Worm (Caenorhabditis elegans): ENCODE data around the gene F54D12.2.

F54D12.2 gene

DNA sequence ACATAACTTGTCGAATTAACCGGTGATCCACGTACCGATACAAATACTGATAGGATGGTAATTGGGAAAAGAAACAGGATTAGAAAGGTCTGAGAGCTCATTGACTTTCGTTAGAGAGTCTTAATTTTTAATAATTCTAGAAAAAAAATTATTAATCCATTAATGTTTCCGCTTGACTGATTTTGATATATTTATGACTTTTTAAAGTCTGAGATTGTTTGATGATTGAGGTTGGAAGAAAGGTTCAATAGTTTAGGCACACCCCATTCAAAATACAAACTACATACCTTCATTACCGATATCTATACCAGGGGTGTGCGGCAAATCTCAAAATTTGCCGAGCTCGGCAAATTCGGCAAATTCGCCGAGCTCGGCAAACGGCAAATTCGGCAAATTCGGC lies 20.2 kb upstream of the F54D12.2 start, which contains the start of gene F54D12.10:
Gene F54D12.10 (minus strand): TSS at position 101 of the 400 bp plus-strand sequence.
- TF ChIP-seq ceh-13 (GFP tag; optimal IDR thresholded peaks at IDR 0.05) (no peak), F13C5.2 (tag; optimal IDR thresholded peaks at IDR 0.05) (no peak), tra-4 (tag; optimal IDR thresholded peaks at IDR 0.05) (no peak), aly-1 (tag; optimal IDR thresholded peaks at IDR 0.05) (no peak), scrt-1 (GFP tag; IDR thresholded peaks at IDR 0.05) (no peak), ets-7 (tag; optimal IDR thresholded peaks at IDR 0.05) (no peak), flt-1 (GFP tag; IDR thresholded peaks at IDR 0.05) (no peak), ama-1 (optimal IDR thresholded peaks at IDR 0.05) (no peak), hmbx-1 (tag; optimal IDR thresholded peaks at IDR 0.05) (no peak), tbx-11 (GFP tag; IDR thresholded peaks at IDR 0.05) (no peak), tbx-37 (GFP tag; conservative IDR thresholded peaks at IDR 0.05) (no peak), hnd-1 (tag; optimal IDR thresholded peaks at IDR 0.05) (no peak), B0310.2 (tag; optimal IDR thresholded peaks at IDR 0.05) (no peak), sea-1 (GFP tag; conservative IDR thresholded peaks at IDR 0.05) (no peak), ceh-36 (tag; optimal IDR thresholded peaks at IDR 0.05) (no peak), pes-1 (GFP tag; IDR thresholded peaks at IDR 0.05) (no peak)

DNA sequence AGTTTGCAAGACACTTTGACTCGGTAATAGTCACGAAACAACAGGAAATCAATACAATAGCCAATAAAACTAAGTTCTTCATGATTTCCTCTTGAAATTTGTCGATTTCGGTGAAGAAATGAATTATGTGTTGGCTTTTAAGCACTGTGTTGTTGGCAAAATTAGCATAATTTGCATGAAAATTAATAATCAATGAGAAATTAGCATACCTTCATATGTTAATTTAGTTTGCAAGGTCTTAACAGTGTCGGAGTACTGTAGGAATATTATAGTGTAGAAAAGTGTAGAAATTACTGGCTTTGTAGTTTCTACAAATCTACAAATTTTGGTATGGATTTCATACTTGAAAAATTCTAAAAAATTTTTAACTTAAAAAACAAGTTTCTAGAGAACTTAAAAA lies 16.9 kb upstream of the F54D12.2 start, which contains the start of gene F54D12.9:
Gene F54D12.9 (minus strand): TSS at position 101 of the 400 bp plus-strand sequence.
- no peak for TF ChIP-seq tbx-11 (GFP tag; IDR thresholded peaks at IDR 0.05)
- no peak for TF ChIP-seq ceh-36 (tag; optimal IDR thresholded peaks at IDR 0.05)
- no peak for TF ChIP-seq ets-7 (tag; optimal IDR thresholded peaks at IDR 0.05)
- no peak for TF ChIP-seq ama-1 (optimal IDR thresholded peaks at IDR 0.05)
- TF ChIP-seq tra-4 (tag; optimal IDR thresholded peaks at IDR 0.05), result no peak
- no peak for TF ChIP-seq ceh-13 (GFP tag; optimal IDR thresholded peaks at IDR 0.05)

DNA sequence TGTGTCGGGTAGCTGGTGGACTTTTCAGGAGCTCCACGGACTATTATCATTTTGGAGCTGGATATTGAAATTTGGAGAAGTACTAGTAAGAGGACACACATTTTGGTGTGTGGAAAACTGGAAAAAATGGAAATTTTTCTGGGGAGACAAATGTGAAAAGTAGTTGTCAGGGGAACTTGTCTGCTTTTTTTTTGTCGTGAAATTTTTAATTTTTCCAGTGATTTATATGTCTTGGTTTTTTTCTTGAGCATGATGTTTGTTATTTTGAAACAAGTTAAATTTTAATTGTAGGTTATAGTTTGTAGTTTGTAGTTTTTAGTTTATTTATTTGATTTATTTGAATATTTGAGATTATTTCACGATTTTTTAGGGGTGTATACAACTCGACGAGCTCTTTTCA lies 13.2 kb upstream of the F54D12.2 start, which contains the start of gene F54D12.7:
Gene F54D12.7 (minus strand): TSS at position 101 of the 400 bp plus-strand sequence.
- TF ChIP-seq ama-1 (optimal IDR thresholded peaks at IDR 0.05) (no peak), scrt-1 (GFP tag; IDR thresholded peaks at IDR 0.05) (no peak), B0310.2 (tag; optimal IDR thresholded peaks at IDR 0.05) (no peak), sea-1 (GFP tag; conservative IDR thresholded peaks at IDR 0.05) (no peak), tbx-37 (GFP tag; conservative IDR thresholded peaks at IDR 0.05) (no peak), ets-7 (tag; optimal IDR thresholded peaks at IDR 0.05) (no peak), tra-4 (tag; optimal IDR thresholded peaks at IDR 0.05) (no peak), pes-1 (GFP tag; IDR thresholded peaks at IDR 0.05) (no peak), aly-1 (tag; optimal IDR thresholded peaks at IDR 0.05) (no peak), F13C5.2 (tag; optimal IDR thresholded peaks at IDR 0.05) (no peak), hnd-1 (tag; optimal IDR thresholded peaks at IDR 0.05) (no peak), tbx-11 (GFP tag; IDR thresholded peaks at IDR 0.05) (no peak), ceh-13 (GFP tag; optimal IDR thresholded peaks at IDR 0.05) (no peak), hmg-4 (GFP tag; optimal IDR thresholded peaks at IDR 0.05) (no peak), hmbx-1 (tag; optimal IDR thresholded peaks at IDR 0.05) (no peak), flt-1 (GFP tag; IDR thresholded peaks at IDR 0.05) (no peak), ceh-36 (tag; optimal IDR thresholded peaks at IDR 0.05) (no peak)

DNA sequence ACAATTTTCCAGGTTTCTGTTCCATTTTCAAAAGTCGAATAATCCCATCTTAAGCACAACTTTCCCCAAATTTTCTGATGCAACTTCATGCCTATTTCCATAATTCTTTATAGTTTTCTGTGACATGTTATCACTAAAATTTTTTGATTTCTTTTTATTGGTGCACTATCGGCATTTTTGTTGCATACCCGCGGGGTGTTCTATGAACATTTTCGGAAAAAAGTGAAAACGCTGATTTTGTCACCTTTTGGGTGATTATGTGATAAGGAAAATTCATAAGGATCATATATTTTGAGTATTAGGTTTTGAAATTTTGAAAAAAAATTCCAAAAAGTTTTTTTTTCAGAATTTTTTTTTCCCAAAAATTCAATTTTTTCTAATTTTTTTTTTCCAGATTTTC lies 12.0 kb upstream of the F54D12.2 start, which contains the start of gene aat-7:
Gene aat-7 (plus strand): TSS at position 393 of the 400 bp plus-strand sequence.
- TF ChIP-seq sea-1 (GFP tag; conservative IDR thresholded peaks at IDR 0.05) (no peak), hmbx-1 (tag; optimal IDR thresholded peaks at IDR 0.05) (no peak), ama-1 (optimal IDR thresholded peaks at IDR 0.05) (no peak), ets-7 (tag; optimal IDR thresholded peaks at IDR 0.05) (no peak), hmg-4 (GFP tag; optimal IDR thresholded peaks at IDR 0.05) (no peak), flt-1 (GFP tag; IDR thresholded peaks at IDR 0.05) (no peak), pes-1 (GFP tag; IDR thresholded peaks at IDR 0.05) (no peak), tra-4 (tag; optimal IDR thresholded peaks at IDR 0.05) (no peak), scrt-1 (GFP tag; IDR thresholded peaks at IDR 0.05) (no peak), F13C5.2 (tag; optimal IDR thresholded peaks at IDR 0.05) (no peak), tbx-11 (GFP tag; IDR thresholded peaks at IDR 0.05) (no peak)

DNA sequence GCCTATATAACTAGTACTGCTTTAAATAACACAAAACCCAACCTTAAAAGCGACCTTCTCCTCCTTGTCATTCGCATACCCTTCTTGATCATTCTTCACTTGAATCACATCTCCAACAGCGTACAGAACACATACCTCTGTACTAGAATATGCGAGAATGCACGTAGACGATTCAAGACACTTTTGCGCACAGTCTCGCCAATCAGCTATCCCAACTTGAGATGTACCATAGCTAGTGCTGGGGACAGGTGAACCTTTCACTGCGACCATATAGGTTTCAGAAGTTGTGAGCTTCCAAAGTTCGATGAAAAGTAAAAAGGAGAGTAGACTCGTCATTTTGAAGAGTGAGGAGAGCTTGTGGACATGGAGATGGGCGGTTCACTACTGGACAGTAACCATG lies 793 bp upstream of the F54D12.2 start, which contains the start of gene F54D12.8:
Gene F54D12.8 (minus strand): TSS at position 336 of the 400 bp plus-strand sequence.
- TF ChIP-seq tra-4 (tag; optimal IDR thresholded peaks at IDR 0.05) (no peak), ceh-13 (GFP tag; optimal IDR thresholded peaks at IDR 0.05) (no peak), pes-1 (GFP tag; IDR thresholded peaks at IDR 0.05) (no peak), F13C5.2 (tag; optimal IDR thresholded peaks at IDR 0.05) (no peak), scrt-1 (GFP tag; IDR thresholded peaks at IDR 0.05) (no peak), hmg-4 (GFP tag; optimal IDR thresholded peaks at IDR 0.05) (no peak), sea-1 (GFP tag; conservative IDR thresholded peaks at IDR 0.05) (no peak)

DNA sequence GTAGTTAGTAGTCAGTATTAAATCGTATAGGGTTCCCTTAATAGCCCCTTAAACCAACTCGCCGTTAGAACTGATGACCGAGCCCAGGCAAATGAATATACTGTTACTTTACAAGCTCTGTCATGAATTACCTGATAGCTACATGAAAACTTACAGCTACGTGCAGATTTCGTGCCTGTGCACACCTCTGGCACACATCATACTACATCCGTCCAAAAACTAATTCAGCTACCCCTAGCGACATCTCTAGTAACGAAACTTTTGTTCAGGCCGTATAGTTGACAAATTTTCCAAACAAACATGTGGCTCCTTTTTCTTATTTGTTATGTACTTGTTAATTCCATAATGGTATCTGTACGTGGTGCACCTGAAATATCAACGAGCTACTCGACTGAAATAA lies 1.6 kb downstream of the F54D12.2 start, which contains the start of gene F54D12.1:
Gene F54D12.1 (plus strand): TSS at position 301 of the 400 bp plus-strand sequence.
- TF ChIP-seq hmbx-1 (tag; optimal IDR thresholded peaks at IDR 0.05) (no peak), F13C5.2 (tag; optimal IDR thresholded peaks at IDR 0.05) (no peak), pes-1 (GFP tag; IDR thresholded peaks at IDR 0.05) (no peak)

DNA sequence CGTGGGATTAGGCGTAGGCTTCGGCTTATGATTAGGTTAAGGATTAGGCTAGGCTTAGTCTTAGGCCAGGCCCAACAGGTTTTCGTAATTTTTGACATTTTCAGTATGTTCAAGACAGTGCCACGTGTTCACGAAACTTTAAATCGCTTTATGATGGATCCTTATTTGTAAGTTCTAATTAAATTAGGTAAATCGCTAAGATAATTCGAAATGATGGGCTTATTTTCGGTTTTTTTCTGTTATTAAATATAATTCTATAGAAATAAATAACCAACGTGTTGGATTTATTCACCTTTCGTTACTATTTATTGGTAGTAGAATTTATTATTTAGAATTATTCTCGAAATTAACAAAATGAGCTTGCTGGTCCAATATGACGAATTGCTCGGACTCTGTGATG lies 3.0 kb downstream of the F54D12.2 start, which contains the start of gene Y51H7C.8:
Gene Y51H7C.8 (plus strand): TSS at position 301 of the 400 bp plus-strand sequence.
- TF ChIP-seq hmbx-1 (tag; optimal IDR thresholded peaks at IDR 0.05), result no peak
- no peak for TF ChIP-seq F13C5.2 (tag; optimal IDR thresholded peaks at IDR 0.05)
- no peak for TF ChIP-seq tra-4 (tag; optimal IDR thresholded peaks at IDR 0.05)
- no peak for TF ChIP-seq ceh-13 (GFP tag; optimal IDR thresholded peaks at IDR 0.05)
- TF ChIP-seq ets-7 (tag; optimal IDR thresholded peaks at IDR 0.05), result no peak
- TF ChIP-seq pes-1 (GFP tag; IDR thresholded peaks at IDR 0.05), result no peak
- TF ChIP-seq sea-1 (GFP tag; conservative IDR thresholded peaks at IDR 0.05), result no peak
- TF ChIP-seq ceh-36 (tag; optimal IDR thresholded peaks at IDR 0.05), result no peak
- TF ChIP-seq flt-1 (GFP tag; IDR thresholded peaks at IDR 0.05), result no peak
- TF ChIP-seq tbx-11 (GFP tag; IDR thresholded peaks at IDR 0.05), result no peak
- TF ChIP-seq aly-1 (tag; optimal IDR thresholded peaks at IDR 0.05), result no peak
- no peak for TF ChIP-seq hmg-4 (GFP tag; optimal IDR thresholded peaks at IDR 0.05)
- TF ChIP-seq hnd-1 (tag; optimal IDR thresholded peaks at IDR 0.05), result no peak
- no peak for TF ChIP-seq ama-1 (optimal IDR thresholded peaks at IDR 0.05)
- TF ChIP-seq tbx-37 (GFP tag; conservative IDR thresholded peaks at IDR 0.05), result no peak
- TF ChIP-seq B0310.2 (tag; optimal IDR thresholded peaks at IDR 0.05), result no peak
- no peak for TF ChIP-seq scrt-1 (GFP tag; IDR thresholded peaks at IDR 0.05)
